Worm (Caenorhabditis elegans): Measurements from ENCODE around the gene clec-224.

- TF ChIP-seq atf-7 (tag; optimal IDR thresholded peaks at IDR 0.05) (no peak), let-526 (GFP tag; IDR thresholded peaks at IDR 0.05) (no peak), dpl-1 (GFP tag; optimal IDR thresholded peaks at IDR 0.05) (no peak), unc-62 (GFP tag; optimal IDR thresholded peaks at IDR 0.05) (no peak), lin-35 (GFP tag; optimal IDR thresholded peaks at IDR 0.05) (no peak), him-1 (tag; optimal IDR thresholded peaks at IDR 0.05) (no peak), unc-130 (GFP tag; optimal IDR thresholded peaks at IDR 0.05) (no peak)
Observed at ce11 chrV:12190943-12191569, 11.8 kb upstream of the clec-224 start, which contains the start of gene dpy-30.
